5 worm cellular contexts compared by ENCODE assay signal in genomic region chrIII:11936668-11937276, ce11.
TF ChIP-seq lines count a peak whose summit lies in the region.

No protein-coding gene starts in this region.

TF ChIP-seq in whole organism, L1 larva, 84 proteins besides CTCF, POLR2A, EP300 and RAD21:
- TF ChIP-seq hpl-2 (GFP tag; optimal IDR thresholded peaks at IDR 0.05; lab: Kevin White, UChicago), result no peak
- peak; percentile 6 for TF ChIP-seq dsc-1 (tag; optimal IDR thresholded peaks at IDR 0.05; lab: Kevin White, UChicago)
- TF ChIP-seq xbp-1 (tag; optimal IDR thresholded peaks at IDR 0.05; lab: Kevin White, UChicago), result peak; percentile 2
- no peak for TF ChIP-seq ama-1 (optimal IDR thresholded peaks at IDR 0.05; lab: Kevin White, UChicago)
- peak; percentile 24 for TF ChIP-seq rnt-1 (tag; optimal IDR thresholded peaks at IDR 0.05; lab: Kevin White, UChicago)
- TF ChIP-seq efl-1 (optimal IDR thresholded peaks at IDR 0.05; lab: Kevin White, UChicago), result no peak
- peak in 1 of 2 experiments; percentile 91 for TF ChIP-seq efl-1 (GFP tag; optimal IDR thresholded peaks at IDR 0.05 in 1 of 2; lab: Kevin White, UChicago)
- peak; percentile 34 for TF ChIP-seq lin-14 (GFP tag; optimal IDR thresholded peaks at IDR 0.05; lab: Kevin White, UChicago)
- peak; percentile 30 for TF ChIP-seq nhr-71 (tag; optimal IDR thresholded peaks at IDR 0.05; lab: Kevin White, UChicago)
- TF ChIP-seq aha-1 (tag; optimal IDR thresholded peaks at IDR 0.05; lab: Kevin White, UChicago), result no peak
- TF ChIP-seq nhr-47 (tag; optimal IDR thresholded peaks at IDR 0.05; lab: Kevin White, UChicago), result peak; percentile 29
- peak; percentile 39 for TF ChIP-seq fkh-8 (tag; optimal IDR thresholded peaks at IDR 0.05; lab: Kevin White, UChicago)
- peak; percentile 25 for TF ChIP-seq tbx-2 (tag; optimal IDR thresholded peaks at IDR 0.05; lab: Kevin White, UChicago)

TF ChIP-seq in whole organism, L3 larva, 47 proteins besides CTCF, POLR2A, EP300 and RAD21:
- TF ChIP-seq fkh-2 (tag; optimal IDR thresholded peaks at IDR 0.05; lab: Kevin White, UChicago) (no peak), fos-1 (tag; optimal IDR thresholded peaks at IDR 0.05; lab: Kevin White, UChicago) (no peak), lin-39 (tag; optimal IDR thresholded peaks at IDR 0.05; lab: Kevin White, UChicago) (no peak), nhr-23 (tag; optimal IDR thresholded peaks at IDR 0.05; lab: Kevin White, UChicago) (no peak), egl-27 (tag; optimal IDR thresholded peaks at IDR 0.05; lab: Kevin White, UChicago) (no peak), pqm-1 (tag; optimal IDR thresholded peaks at IDR 0.05; lab: Kevin White, UChicago) (no peak), nhr-11 (tag; optimal IDR thresholded peaks at IDR 0.05; lab: Kevin White, UChicago) (no peak), nhr-77 (tag; optimal IDR thresholded peaks at IDR 0.05; lab: Kevin White, UChicago) (no peak), fkh-10 (GFP tag; optimal IDR thresholded peaks at IDR 0.05; lab: Kevin White, UChicago) (no peak), ama-1 (optimal IDR thresholded peaks at IDR 0.05; lab: Kevin White, UChicago) (peak; percentile 75), nfya-1 (tag; optimal IDR thresholded peaks at IDR 0.05; lab: Kevin White, UChicago; ENCODE audit: insufficient read depth) (peak; percentile 38), ztf-4 (tag; optimal IDR thresholded peaks at IDR 0.05; lab: Kevin White, UChicago) (no peak), R02D3.7 (tag; optimal IDR thresholded peaks at IDR 0.05; lab: Kevin White, UChicago) (no peak), elt-2 (tag; optimal IDR thresholded peaks at IDR 0.05; lab: Kevin White, UChicago) (no peak)

TF ChIP-seq in whole organism, early embryonic, 17 proteins besides CTCF, POLR2A, EP300 and RAD21:
- TF ChIP-seq hmg-4 (GFP tag; optimal IDR thresholded peaks at IDR 0.05; lab: Kevin White, UChicago) (peak; percentile 8), F13C5.2 (tag; optimal IDR thresholded peaks at IDR 0.05; lab: Kevin White, UChicago) (no peak)
TF ChIP-seq in whole organism, early embryonic: peak in this region for 1.

TF ChIP-seq in whole organism, midembryonic, 9 proteins besides CTCF, POLR2A, EP300 and RAD21:
- TF ChIP-seq med-1 (GFP tag; optimal IDR thresholded peaks at IDR 0.05; lab: Kevin White, UChicago; ENCODE audit: insufficient read depth) (no peak), klf-2 (GFP tag; conservative IDR thresholded peaks at IDR 0.05; lab: Robert Waterston, UW) (peak; percentile 15; the same call in 1 of the 2 replicates)

TF ChIP-seq in whole organism, young adult, 124 proteins besides CTCF, POLR2A, EP300 and RAD21:
- peak; percentile 87 for TF ChIP-seq zfh-2 (GFP tag; conservative IDR thresholded peaks at IDR 0.05; lab: Robert Waterston, UW)
- TF ChIP-seq hmg-1.2 (GFP tag; IDR thresholded peaks at IDR 0.05; lab: Robert Waterston, UW), result no peak
- TF ChIP-seq egrh-3 (GFP tag; IDR thresholded peaks at IDR 0.05; lab: Robert Waterston, UW), result peak; percentile 59; the same call in 1 of the 2 replicates
